Worm (Caenorhabditis elegans) whole organism, L3 larva: ENCODE results near the gene C33B4.4.
A peak's percentile ranks its signal among the peaks of the same experiment; 100 is the strongest.

ENCODE experiments used
- ama-1 ChIP-seq: fragments of 150-350 bp; optimal IDR thresholded peaks from 2 replicates; lab custom pipeline; 2018
- egl-27 ChIP-seq: sonication (generic microtip); optimal IDR thresholded peaks from 4 replicates; lab custom pipeline; 2017; ENCODE audit warnings: missing biosample characterization, missing genetic modification reagents, missing genetic modification characterization
- fkh-10 ChIP-seq: sonication (generic microtip); optimal IDR thresholded peaks from 2 replicates; lab custom pipeline; 2017; ENCODE audit warnings: missing biosample characterization, missing genetic modification reagents, missing genetic modification characterization
- fos-1 ChIP-seq: fragments of 150-350 bp; optimal IDR thresholded peaks from 2 replicates; lab custom pipeline; 2014; ENCODE audit warnings: missing biosample characterization, missing genetic modification characterization
- nhr-237 ChIP-seq: fragments of 150-350 bp; optimal IDR thresholded peaks from 2 replicates; lab custom pipeline; 2014; ENCODE audit warnings: missing biosample characterization, missing genetic modification characterization
- pqm-1 ChIP-seq: fragments of 150-350 bp; optimal IDR thresholded peaks from 2 replicates; lab custom pipeline; 2017; ENCODE audit warnings: missing biosample characterization, missing genetic modification characterization, inconsistent platforms
- tbx-2 ChIP-seq: sonication (generic microtip); optimal IDR thresholded peaks from 2 replicates; lab custom pipeline; 2016; ENCODE audit warnings: mild to moderate bottlenecking, missing genetic modification characterization, missing compliant biosample characterization
- ztf-4 ChIP-seq: fragments of 150-350 bp; optimal IDR thresholded peaks from 2 replicates; lab custom pipeline; 2014; ENCODE audit warnings: missing biosample characterization, missing genetic modification characterization

ce11 chrII:11336163-11336562 is 47.1 kb downstream of the C33B4.4 start:
- TF ChIP-seq fos-1 (tag; lab: Kevin White, UChicago) (no peak), nhr-237 (no peak), ama-1 (lab: Kevin White, UChicago) (no peak), pqm-1 (tag; lab: Kevin White, UChicago) (no peak), ztf-4 (tag; lab: Kevin White, UChicago) (no peak), egl-27 (no peak), fkh-10 (no peak), tbx-2 (peak; percentile 33)
